Worm (Caenorhabditis elegans): ENCODE data around the gene ZC504.1.
A peak's percentile ranks its signal among the peaks of the same experiment; 100 is the strongest.

The ZC504.1 gene

ce11 chrX:10404051-10404450 lies 2.9 kb upstream of the ZC504.1 start:
- TF ChIP-seq ZK546.5 (tag; optimal IDR thresholded peaks at IDR 0.05) (no peak), nhr-21 (tag; optimal IDR thresholded peaks at IDR 0.05) (no peak)

DNA sequence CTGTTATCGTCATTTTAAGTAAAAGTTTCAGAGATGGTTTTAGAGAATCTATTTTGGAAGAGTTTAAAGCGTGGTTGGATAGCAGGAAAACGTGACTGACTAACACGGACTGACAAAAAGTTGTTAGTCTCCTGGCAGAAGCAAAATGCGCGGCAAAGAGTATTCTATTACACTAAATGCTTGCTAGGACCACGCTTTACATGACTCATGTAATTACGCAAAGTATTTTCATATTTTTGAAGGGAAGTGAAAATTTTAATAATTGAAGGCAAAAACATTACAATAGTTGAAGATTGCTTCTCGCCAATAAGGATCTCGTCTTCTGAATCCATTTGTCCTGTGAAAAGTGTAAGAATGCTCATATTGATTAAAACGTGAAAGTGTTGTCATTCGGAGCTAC lies 747 bp upstream of the ZC504.1 start, which contains the start of gene gur-3:
Gene gur-3, minus strand, starts transcription at position 101 of the 400 bp plus-strand sequence.
- TF ChIP-seq nhr-10 (tag; optimal IDR thresholded peaks at IDR 0.05) (no peak), unc-55 (GFP tag; optimal IDR thresholded peaks at IDR 0.05) (no peak), sma-9 (GFP tag; optimal IDR thresholded peaks at IDR 0.05) (no peak), sma-9 (tag; optimal IDR thresholded peaks at IDR 0.05) (no peak), nhr-129 (tag; optimal IDR thresholded peaks at IDR 0.05) (no peak), nhr-77 (tag; optimal IDR thresholded peaks at IDR 0.05) (no peak), snpc-4 (tag; optimal IDR thresholded peaks at IDR 0.05) (no peak), elt-3 (tag; optimal IDR thresholded peaks at IDR 0.05) (no peak), crh-2 (tag; optimal IDR thresholded peaks at IDR 0.05) (no peak), dmd-4 (tag; optimal IDR thresholded peaks at IDR 0.05) (no peak), aly-2 (tag; optimal IDR thresholded peaks at IDR 0.05) (no peak), zag-1 (tag; optimal IDR thresholded peaks at IDR 0.05) (no peak), nhr-21 (tag; optimal IDR thresholded peaks at IDR 0.05) (no peak), sem-4 (tag; optimal IDR thresholded peaks at IDR 0.05) (no peak), nhr-237 (tag; optimal IDR thresholded peaks at IDR 0.05) (no peak), ZK546.5 (tag; optimal IDR thresholded peaks at IDR 0.05) (no peak), nhr-12 (tag; optimal IDR thresholded peaks at IDR 0.05) (no peak)

DNA sequence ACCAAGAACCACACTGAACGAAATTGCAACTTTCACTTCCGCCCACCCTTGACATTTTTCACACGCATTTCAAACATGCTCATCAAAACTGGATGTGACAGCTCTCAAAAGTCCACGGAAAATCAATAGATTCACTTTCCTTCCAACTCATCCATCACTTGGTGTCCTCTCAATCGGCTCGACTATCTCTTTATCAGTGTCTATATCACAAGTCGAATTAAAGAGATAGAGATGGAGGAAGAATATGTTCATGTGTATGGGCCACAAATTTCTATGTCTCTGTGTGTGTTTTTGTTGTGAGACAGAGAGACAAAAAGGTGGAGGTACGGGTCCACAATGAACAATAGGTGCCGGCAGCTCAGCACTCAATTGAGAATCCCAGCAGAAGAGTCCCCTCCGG lies 3.6 kb downstream of the ZC504.1 start:
- no peak for TF ChIP-seq R02D3.7 (tag; optimal IDR thresholded peaks at IDR 0.05)
- TF ChIP-seq nhr-129 (tag; optimal IDR thresholded peaks at IDR 0.05) = peak; percentile 51
- peak; percentile 12 for TF ChIP-seq C34F6.9 (tag; optimal IDR thresholded peaks at IDR 0.05)
- TF ChIP-seq mbf-1 (tag; optimal IDR thresholded peaks at IDR 0.05) = no peak
- no peak for TF ChIP-seq nhr-10 (tag; optimal IDR thresholded peaks at IDR 0.05)
- peak; percentile 22 for TF ChIP-seq sma-9 (GFP tag; optimal IDR thresholded peaks at IDR 0.05)
- TF ChIP-seq sma-9 (tag; optimal IDR thresholded peaks at IDR 0.05) = no peak
- no peak for TF ChIP-seq nhr-25 (tag; optimal IDR thresholded peaks at IDR 0.05)
- TF ChIP-seq lin-13 (GFP tag; optimal IDR thresholded peaks at IDR 0.05) = no peak
- TF ChIP-seq peb-1 (tag; optimal IDR thresholded peaks at IDR 0.05) = no peak
- no peak for TF ChIP-seq unc-62 (GFP tag; optimal IDR thresholded peaks at IDR 0.05)
- peak; percentile 9 for TF ChIP-seq F13H6.1 (tag; optimal IDR thresholded peaks at IDR 0.05)
- no peak for TF ChIP-seq nhr-77 (tag; optimal IDR thresholded peaks at IDR 0.05)

DNA sequence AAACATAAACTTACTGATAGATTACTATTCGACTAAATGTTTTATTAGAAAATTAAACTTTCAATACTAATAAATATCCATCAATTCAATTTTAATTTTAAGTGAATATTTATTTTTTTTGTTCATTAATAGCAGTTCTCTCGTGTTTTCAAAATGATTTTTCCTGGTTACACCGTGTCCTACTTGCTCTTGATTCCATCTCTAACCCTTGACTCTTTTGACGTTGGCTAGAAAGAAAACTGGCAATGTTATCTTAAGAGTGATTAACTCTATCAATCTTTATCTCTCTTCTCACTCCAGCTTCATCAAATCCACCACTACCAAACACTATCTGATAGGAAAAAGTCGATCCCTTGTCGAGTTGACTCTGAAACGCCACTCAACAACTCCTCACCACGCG lies 5.5 kb downstream of the ZC504.1 start, which contains the start of gene acr-8:
Gene acr-8, plus strand, starts transcription at position 301 of the 400 bp plus-strand sequence.
- TF ChIP-seq nhr-10 (tag; optimal IDR thresholded peaks at IDR 0.05) (no peak), nhr-12 (tag; optimal IDR thresholded peaks at IDR 0.05) (no peak), nhr-237 (tag; optimal IDR thresholded peaks at IDR 0.05) (no peak), ceh-16 (tag; optimal IDR thresholded peaks at IDR 0.05) (no peak), ZK546.5 (tag; optimal IDR thresholded peaks at IDR 0.05) (no peak), blmp-1 (tag; optimal IDR thresholded peaks at IDR 0.05; ENCODE audit: insufficient read depth) (no peak), ztf-4 (tag; optimal IDR thresholded peaks at IDR 0.05) (no peak), ztf-11 (tag; optimal IDR thresholded peaks at IDR 0.05) (no peak), fos-1 (tag; optimal IDR thresholded peaks at IDR 0.05) (no peak), ceh-82 (tag; optimal IDR thresholded peaks at IDR 0.05) (no peak)

ce11 chrX:10419743-10420142 lies 12.8 kb downstream of the ZC504.1 start, which contains the start of gene cdk-11.2:
Gene cdk-11.2, minus strand, starts transcription at chrX:10419765.
- TF ChIP-seq nhr-10 (tag; optimal IDR thresholded peaks at IDR 0.05) (no peak), fos-1 (tag; optimal IDR thresholded peaks at IDR 0.05) (peak; percentile 69), lsy-2 (tag; optimal IDR thresholded peaks at IDR 0.05) (peak; percentile 34 to 67), nhr-23 (tag; optimal IDR thresholded peaks at IDR 0.05) (no peak), ceh-82 (tag; optimal IDR thresholded peaks at IDR 0.05) (peak; percentile 6), gmeb-1 (tag; optimal IDR thresholded peaks at IDR 0.05) (no peak), ZK546.5 (tag; optimal IDR thresholded peaks at IDR 0.05) (no peak), elt-3 (tag; optimal IDR thresholded peaks at IDR 0.05) (no peak), nhr-12 (tag; optimal IDR thresholded peaks at IDR 0.05) (no peak), dmd-4 (tag; optimal IDR thresholded peaks at IDR 0.05) (no peak), snpc-4 (tag; optimal IDR thresholded peaks at IDR 0.05) (peak; percentile 1), lin-39 (tag; optimal IDR thresholded peaks at IDR 0.05) (no peak), skn-1 (tag; optimal IDR thresholded peaks at IDR 0.05) (no peak), ama-1 (optimal IDR thresholded peaks at IDR 0.05) (no peak), sem-4 (tag; optimal IDR thresholded peaks at IDR 0.05) (peak; percentile 49), ztf-4 (tag; optimal IDR thresholded peaks at IDR 0.05) (no peak), ztf-1 (GFP tag; conservative IDR thresholded peaks at IDR 0.05) (no peak), nhr-6 (tag; optimal IDR thresholded peaks at IDR 0.05) (no peak), mdl-1 (tag; optimal IDR thresholded peaks at IDR 0.05) (no peak), elt-1 (tag; optimal IDR thresholded peaks at IDR 0.05) (no peak), alr-1 (tag; optimal IDR thresholded peaks at IDR 0.05) (no peak), mab-5 (tag; optimal IDR thresholded peaks at IDR 0.05) (no peak), unc-55 (GFP tag; optimal IDR thresholded peaks at IDR 0.05) (peak; percentile 90), peb-1 (tag; optimal IDR thresholded peaks at IDR 0.05) (no peak), blmp-1 (tag; optimal IDR thresholded peaks at IDR 0.05; ENCODE audit: insufficient read depth) (peak; percentile 8), ztf-11 (tag; optimal IDR thresholded peaks at IDR 0.05) (no peak), sma-3 (GFP tag; optimal IDR thresholded peaks at IDR 0.05) (peak; percentile 60), nhr-25 (tag; optimal IDR thresholded peaks at IDR 0.05) (no peak), lin-13 (GFP tag; optimal IDR thresholded peaks at IDR 0.05) (peak; percentile 16), lin-11 (tag; optimal IDR thresholded peaks at IDR 0.05) (peak; percentile 44)

All from whole organism, L2 larva.